Worm (Caenorhabditis elegans) whole organism, L1 larva: ENCODE results near the gene T19D2.3.

Experiments
- C04F5.9 ChIP-seq: sonication (generic microtip); optimal IDR thresholded peaks from 2 replicates; lab custom pipeline; 2016; ENCODE audit warnings: missing genetic modification characterization, missing compliant biosample characterization
- C16A3.4 ChIP-seq: fragments of 150-350 bp; optimal IDR thresholded peaks from 2 replicates; lab custom pipeline; 2014; ENCODE audit warnings: missing biosample characterization, missing genetic modification characterization
- C34B4.2 ChIP-seq: sonication (generic microtip); optimal IDR thresholded peaks from 2 replicates; lab custom pipeline; 2017; ENCODE audit warnings: mild to moderate bottlenecking, missing genetic modification characterization, missing compliant biosample characterization
- Y116A8C.19 ChIP-seq: sonication (generic microtip); optimal IDR thresholded peaks from 2 replicates; lab custom pipeline; 2016; ENCODE audit warnings: missing compliant biosample characterization, missing genetic modification characterization, borderline replicate concordance
- aha-1 ChIP-seq: fragments of 150-350 bp; optimal IDR thresholded peaks from 2 replicates; lab custom pipeline; 2014; ENCODE audit warnings: missing biosample characterization, missing genetic modification characterization
- alr-1 ChIP-seq: fragments of 200-800 bp; sonication (Bioruptor generic); optimal IDR thresholded peaks from 2 replicates; lab custom pipeline; 2018; ENCODE audit warnings: borderline replicate concordance, mild to moderate bottlenecking, missing genetic modification characterization, missing compliant biosample characterization
- aly-2 ChIP-seq: fragments of 150-350 bp; optimal IDR thresholded peaks from 2 replicates; lab custom pipeline; 2014; ENCODE audit warnings: missing biosample characterization, missing genetic modification characterization
- ceh-63 ChIP-seq: fragments of 200-800 bp; sonication (Bioruptor generic); optimal IDR thresholded peaks from 2 replicates; lab custom pipeline; 2018; ENCODE audit warnings: mild to moderate bottlenecking, missing genetic modification characterization, missing compliant biosample characterization
- ceh-8 ChIP-seq: fragments of 200-800 bp; sonication (Bioruptor generic); optimal IDR thresholded peaks from 2 replicates; lab custom pipeline; 2018; ENCODE audit warnings: mild to moderate bottlenecking, missing genetic modification characterization, moderate library complexity, missing compliant biosample characterization
- ceh-88 ChIP-seq: fragments of 200-800 bp; sonication (Bioruptor generic); IDR thresholded peaks from 2 replicates; pipeline ENCODE4 v1.3.6; 2022; ENCODE audit warnings: missing genetic modification characterization, missing compliant biosample characterization
- dsc-1 ChIP-seq: sonication (generic microtip); optimal IDR thresholded peaks from 2 replicates; lab custom pipeline; 2016; ENCODE audit warnings: mild to moderate bottlenecking, missing genetic modification characterization, missing compliant biosample characterization
- efl-1 ChIP-seq, 4 experiments: fragments of 150-350 bp; optimal IDR thresholded peaks in 3 of 4; peaks in 1 of 4; 1 replicate in 1 of 4; 2 replicates in 3 of 4; lab custom pipeline; 2014; ENCODE audit warnings: missing biosample characterization in 2 of 4, missing genetic modification characterization in 2 of 4, missing genetic modification reagents in 2 of 4
- efl-3 ChIP-seq: fragments of 200-800 bp; sonication (Bioruptor generic); optimal IDR thresholded peaks from 2 replicates; lab custom pipeline; 2018; ENCODE audit warnings: mild to moderate bottlenecking, missing genetic modification characterization, missing compliant biosample characterization
- egl-27 ChIP-seq, 2 experiments: fragments of 150-350 bp in 1 of 2; sonication (generic microtip); optimal IDR thresholded peaks; 3 replicates each; lab custom pipeline; 2017 to 2018; ENCODE audit warnings: missing biosample characterization in 2 of 2, missing genetic modification characterization in 2 of 2, missing genetic modification reagents in 2 of 2
- ets-5 ChIP-seq: fragments of 200-800 bp; sonication (Bioruptor generic); IDR thresholded peaks from 2 replicates; pipeline ENCODE4 v1.3.6; 2022; ENCODE audit warnings: missing genetic modification characterization, missing compliant biosample characterization
- fkh-10 ChIP-seq: sonication (generic microtip); optimal IDR thresholded peaks from 2 replicates; lab custom pipeline; 2017; ENCODE audit warnings: missing biosample characterization, missing genetic modification reagents, missing genetic modification characterization
- fos-1 ChIP-seq: fragments of 150-350 bp; optimal IDR thresholded peaks from 2 replicates; lab custom pipeline; 2014; ENCODE audit warnings: missing biosample characterization, missing genetic modification characterization
- hlh-4 ChIP-seq: sonication (generic microtip); optimal IDR thresholded peaks from 2 replicates; lab custom pipeline; 2016; ENCODE audit warnings: mild to moderate bottlenecking, missing genetic modification characterization, missing compliant biosample characterization
- hpl-2 ChIP-seq: fragments of 150-350 bp; optimal IDR thresholded peaks from 2 replicates; lab custom pipeline; 2014; ENCODE audit warnings: missing biosample characterization, missing genetic modification reagents, missing genetic modification characterization
- lin-13 ChIP-seq: fragments of 150-350 bp; optimal IDR thresholded peaks from 2 replicates; lab custom pipeline; 2014; ENCODE audit warnings: missing biosample characterization, missing genetic modification reagents, missing genetic modification characterization
- lin-15B ChIP-seq: fragments of 150-350 bp; sonication (generic microtip); optimal IDR thresholded peaks from 3 replicates; lab custom pipeline; 2014; ENCODE audit warnings: missing biosample characterization, missing genetic modification characterization
- lin-39 ChIP-seq: fragments of 150-350 bp; optimal IDR thresholded peaks from 2 replicates; lab custom pipeline; 2014; ENCODE audit warnings: missing biosample characterization, missing genetic modification reagents, missing genetic modification characterization
- lir-3 ChIP-seq: sonication (generic microtip); optimal IDR thresholded peaks from 2 replicates; lab custom pipeline; 2016; ENCODE audit warnings: mild to moderate bottlenecking, missing genetic modification characterization, moderate library complexity, missing compliant biosample characterization; ENCODE audit not compliant: poor library complexity
- mdl-1 ChIP-seq, 2 experiments: fragments of 150-350 bp; optimal IDR thresholded peaks; 2 replicates each; lab custom pipeline; 2014 to 2017; ENCODE audit warnings: missing biosample characterization in 2 of 2, missing genetic modification characterization in 2 of 2, inconsistent platforms in 1 of 2
- mep-1 ChIP-seq: fragments of 150-350 bp; optimal IDR thresholded peaks from 2 replicates; lab custom pipeline; 2014; ENCODE audit warnings: missing biosample characterization, missing genetic modification characterization
- nhr-11 ChIP-seq: fragments of 150-350 bp; optimal IDR thresholded peaks from 2 replicates; lab custom pipeline; 2014; ENCODE audit warnings: missing biosample characterization, missing genetic modification characterization
- nhr-19 ChIP-seq: fragments of 200-800 bp; sonication (Bioruptor generic); conservative IDR thresholded peaks from 2 replicates; pipeline ENCODE4 v1.3.6; 2022; ENCODE audit warnings: missing genetic modification characterization, missing compliant biosample characterization
- nhr-20 ChIP-seq: sonication (generic microtip); optimal IDR thresholded peaks from 2 replicates; lab custom pipeline; 2016; ENCODE audit warnings: mild to moderate bottlenecking, missing genetic modification characterization, missing compliant biosample characterization
- nhr-237 ChIP-seq: fragments of 150-350 bp; optimal IDR thresholded peaks from 2 replicates; lab custom pipeline; 2014; ENCODE audit warnings: missing biosample characterization, missing genetic modification characterization
- nhr-71 ChIP-seq: sonication (generic microtip); optimal IDR thresholded peaks from 2 replicates; lab custom pipeline; 2016; ENCODE audit warnings: mild to moderate bottlenecking, missing genetic modification characterization, moderate library complexity, missing compliant biosample characterization
- nhr-84 ChIP-seq: sonication (generic microtip); optimal IDR thresholded peaks from 2 replicates; lab custom pipeline; 2017; ENCODE audit warnings: missing biosample characterization, missing genetic modification characterization
- nhr-85 ChIP-seq: sonication (generic microtip); peaks from one replicate; lab custom pipeline; 2016; ENCODE audit warnings: missing genetic modification characterization, inconsistent platforms, missing compliant biosample characterization
- nhr-90 ChIP-seq: sonication (generic microtip); optimal IDR thresholded peaks from 2 replicates; lab custom pipeline; 2016; ENCODE audit warnings: mild to moderate bottlenecking, missing genetic modification characterization, missing compliant biosample characterization; ENCODE audit not compliant: poor library complexity
- rnt-1 ChIP-seq: sonication (generic microtip); optimal IDR thresholded peaks from 2 replicates; lab custom pipeline; 2016; ENCODE audit warnings: mild to moderate bottlenecking, missing genetic modification characterization, moderate library complexity, missing compliant biosample characterization
- snpc-4 ChIP-seq: fragments of 150-350 bp; optimal IDR thresholded peaks from 2 replicates; lab custom pipeline; 2014; ENCODE audit warnings: missing biosample characterization, missing genetic modification characterization
- snu-23 ChIP-seq: sonication (generic microtip); optimal IDR thresholded peaks from 2 replicates; lab custom pipeline; 2016; ENCODE audit warnings: missing genetic modification characterization, missing compliant biosample characterization
- sup-37 ChIP-seq: fragments of 200-800 bp; sonication (Bioruptor generic); optimal IDR thresholded peaks from 2 replicates; lab custom pipeline; 2018; ENCODE audit warnings: mild to moderate bottlenecking, missing genetic modification characterization, missing compliant biosample characterization
- unc-130 ChIP-seq: fragments of 150-350 bp; optimal IDR thresholded peaks from 2 replicates; lab custom pipeline; 2017; ENCODE audit warnings: missing biosample characterization, missing genetic modification characterization, inconsistent platforms
- unc-30 ChIP-seq: sonication (generic microtip); optimal IDR thresholded peaks from 2 replicates; lab custom pipeline; 2017; ENCODE audit warnings: missing biosample characterization, missing genetic modification characterization
- unc-62 ChIP-seq: fragments of 150-350 bp; optimal IDR thresholded peaks from 2 replicates; lab custom pipeline; 2014; ENCODE audit warnings: missing biosample characterization, missing genetic modification reagents, missing genetic modification characterization
- vab-15 ChIP-seq: sonication (generic microtip); optimal IDR thresholded peaks from 2 replicates; lab custom pipeline; 2017; ENCODE audit warnings: missing genotype, mild to moderate bottlenecking, missing genetic modification characterization, missing compliant biosample characterization
- xbp-1 ChIP-seq: sonication (generic microtip); optimal IDR thresholded peaks from 2 replicates; lab custom pipeline; 2016; ENCODE audit warnings: missing genetic modification characterization, missing compliant biosample characterization

The T19D2.3 gene

DNA sequence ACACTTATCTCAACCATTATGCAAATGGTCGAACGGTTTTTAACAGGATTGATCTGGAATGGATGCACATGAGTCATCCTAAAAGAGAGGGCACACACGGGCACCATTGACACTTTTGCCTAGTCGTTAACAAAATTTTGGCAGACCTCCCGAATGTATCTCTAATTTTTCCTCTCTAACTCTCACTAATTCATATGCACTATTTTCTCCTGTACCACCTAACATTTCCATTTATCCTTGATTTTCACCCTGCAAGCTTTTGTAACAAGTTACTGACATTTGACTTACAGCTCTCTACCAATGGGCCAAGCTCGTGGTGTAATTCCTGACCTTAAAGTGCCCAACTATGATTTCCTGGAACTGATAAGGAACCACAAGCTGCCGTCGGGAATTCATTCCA, 22.0 kb upstream of the T19D2.3 start, which contains the start of gene T22B2.3:
Gene T22B2.3 (plus strand): TSS at position 301 of the 400 bp plus-strand sequence.
- TF ChIP-seq unc-130 (tag; lab: Kevin White, UChicago): no peak
- no peak for TF ChIP-seq lin-15B
- no peak for TF ChIP-seq ceh-63 (GFP tag; lab: Kevin White, UChicago)
- TF ChIP-seq C16A3.4 (tag; lab: Kevin White, UChicago): no peak
- TF ChIP-seq hpl-2: no peak
- TF ChIP-seq hlh-4 (tag; lab: Kevin White, UChicago): no peak
- no peak for TF ChIP-seq C34B4.2 (tag; lab: Kevin White, UChicago)
- TF ChIP-seq ceh-8 (GFP tag; lab: Kevin White, UChicago): no peak
- no peak for TF ChIP-seq efl-3 (GFP tag; lab: Kevin White, UChicago)
- TF ChIP-seq sup-37: no peak
- TF ChIP-seq ets-5 (GFP tag; lab: Robert Waterston, UW): no peak

DNA sequence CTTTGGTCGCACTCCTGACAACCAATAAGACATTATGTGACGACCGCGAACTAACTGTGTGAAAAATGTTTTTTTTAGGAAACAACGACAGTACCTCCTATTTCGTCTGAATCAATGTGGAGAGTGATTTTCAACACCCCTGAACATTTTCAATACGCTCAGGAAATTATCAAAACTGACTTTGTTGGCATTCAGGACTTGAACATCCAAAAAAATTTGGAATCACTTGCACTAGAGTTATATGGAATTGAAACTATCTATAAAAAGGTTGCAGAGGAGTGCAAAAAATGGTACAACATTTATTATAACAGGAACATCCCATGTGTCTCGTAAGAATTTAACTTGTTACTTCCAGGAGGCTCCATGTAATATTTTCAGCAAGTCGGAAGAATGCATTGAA, 20.9 kb upstream of the T19D2.3 start:
- no peak for TF ChIP-seq snpc-4 (tag; lab: Kevin White, UChicago)
- no peak for TF ChIP-seq efl-1 (optimal IDR thresholded peaks at IDR 0.05; lab: Kevin White, UChicago)
- no peak for TF ChIP-seq efl-1 (GFP tag; optimal IDR thresholded peaks at IDR 0.05 in 1 of 2; lab: Kevin White, UChicago)
- no peak for TF ChIP-seq unc-62
- no peak for TF ChIP-seq ceh-88
- TF ChIP-seq egl-27 (tag; optimal IDR thresholded peaks at IDR 0.05; lab: Kevin White, UChicago): no peak
- TF ChIP-seq nhr-237 (tag; lab: Kevin White, UChicago): no peak
- no peak for TF ChIP-seq rnt-1 (tag; lab: Kevin White, UChicago)
- no peak for TF ChIP-seq alr-1 (tag; lab: Kevin White, UChicago)
- no peak for TF ChIP-seq vab-15
- no peak for TF ChIP-seq nhr-71 (tag; lab: Kevin White, UChicago)
- no peak for TF ChIP-seq aly-2 (tag; lab: Kevin White, UChicago)
- no peak for TF ChIP-seq dsc-1 (tag; lab: Kevin White, UChicago)
- TF ChIP-seq nhr-84: no peak
- TF ChIP-seq nhr-11: no peak
- TF ChIP-seq unc-30 (tag; lab: Kevin White, UChicago): no peak
- TF ChIP-seq Y116A8C.19 (tag; lab: Kevin White, UChicago): no peak
- TF ChIP-seq nhr-85 (tag; lab: Kevin White, UChicago): no peak
- TF ChIP-seq snu-23 (GFP tag; lab: Kevin White, UChicago): no peak
- no peak for TF ChIP-seq C04F5.9 (tag; lab: Kevin White, UChicago)

- TF ChIP-seq mep-1 (tag; lab: Kevin White, UChicago): no peak
- no peak for TF ChIP-seq mdl-1 (tag; optimal IDR thresholded peaks at IDR 0.05; lab: Kevin White, UChicago)
Observed at ce11 chrX:3919689-3920088, 19.4 kb upstream of the T19D2.3 start.

ce11 chrX:3920101-3920500, 18.9 kb upstream of the T19D2.3 start, which contains the start of gene T22B2.2:
Gene T22B2.2 (plus strand): TSS chrX:3920401.
- no peak for TF ChIP-seq fkh-10 (GFP tag; lab: Kevin White, UChicago)
- TF ChIP-seq efl-3 (GFP tag; lab: Kevin White, UChicago): no peak
- no peak for TF ChIP-seq hlh-4 (tag; lab: Kevin White, UChicago)
- TF ChIP-seq nhr-20 (tag; lab: Kevin White, UChicago): no peak
- TF ChIP-seq nhr-90 (tag; lab: Kevin White, UChicago): no peak
- TF ChIP-seq nhr-19 (GFP tag; lab: Robert Waterston, UW): no peak
- no peak for TF ChIP-seq lin-13 (GFP tag; lab: Kevin White, UChicago)
- no peak for TF ChIP-seq sup-37
- TF ChIP-seq aha-1: no peak
- TF ChIP-seq lin-39 (tag; lab: Kevin White, UChicago): no peak
- TF ChIP-seq xbp-1 (tag; lab: Kevin White, UChicago): no peak
- no peak for TF ChIP-seq fos-1 (tag; lab: Kevin White, UChicago)
- no peak for TF ChIP-seq nhr-237 (tag; lab: Kevin White, UChicago)
- TF ChIP-seq unc-30 (tag; lab: Kevin White, UChicago): no peak
- no peak for TF ChIP-seq lir-3 (tag; lab: Kevin White, UChicago)
- TF ChIP-seq lin-15B: no peak
